Worm (Caenorhabditis elegans) whole organism, L4 larva: ENCODE results near the gene oma-2.

Experiments
- ceh-82 ChIP-seq: sonication (generic microtip); optimal IDR thresholded peaks from 2 replicates; lab custom pipeline; 2017; ENCODE audit warnings: missing biosample characterization, missing genetic modification characterization
- fos-1 ChIP-seq: fragments of 150-350 bp; optimal IDR thresholded peaks from 2 replicates; lab custom pipeline; 2014; ENCODE audit warnings: missing biosample characterization, missing genetic modification characterization
- lsy-2 ChIP-seq, 2 experiments: fragments of 150-350 bp in 1 of 2; sonication (generic microtip) in 1 of 2; optimal IDR thresholded peaks; 2 replicates each; lab custom pipeline; 2014 to 2017; ENCODE audit warnings: missing biosample characterization in 2 of 2, missing genetic modification characterization in 2 of 2
- ztf-11 ChIP-seq: fragments of 150-350 bp; optimal IDR thresholded peaks from 2 replicates; lab custom pipeline; 2014; ENCODE audit warnings: missing biosample characterization, missing genetic modification characterization

- TF ChIP-seq ztf-11 (no peak), fos-1 (tag; lab: Kevin White, UChicago) (no peak), ceh-82 (tag; lab: Kevin White, UChicago) (no peak), lsy-2 (tag; optimal IDR thresholded peaks at IDR 0.05; lab: Kevin White, UChicago) (no peak)
Observed at ce11 chrV:8055170-8055569, 25.9 kb downstream of the oma-2 start.
